Fruit fly (Drosophila melanogaster) whole organism, prepupa: Measurements from ENCODE around the gene CG31099.

Experiments
- Blimp-1 ChIP-seq: fragments of 200-800 bp; sonication (Bioruptor generic); optimal IDR thresholded peaks from 3 replicates; lab custom pipeline; 2017; ENCODE audit warnings: missing biosample characterization, missing genetic modification characterization, mild to moderate bottlenecking, moderate library complexity, missing genetic modification reagents
- CG10631 ChIP-seq: fragments of 200-800 bp; sonication (Bioruptor generic); optimal IDR thresholded peaks from 2 replicates; lab custom pipeline; 2016; ENCODE audit warnings: missing biosample characterization, missing genetic modification characterization
- CG11294 ChIP-seq: fragments of 200-800 bp; sonication (Bioruptor generic); IDR thresholded peaks from 2 replicates; pipeline ENCODE4 v1.3.6; 2022; ENCODE audit warnings: missing biosample characterization, missing genetic modification characterization
- CG16779 ChIP-seq: fragments of 200-800 bp; sonication (Bioruptor generic); optimal IDR thresholded peaks from 3 replicates; lab custom pipeline; 2017; ENCODE audit warnings: missing biosample characterization, mild to moderate bottlenecking, missing genetic modification characterization
- CG31627 ChIP-seq: fragments of 200-800 bp; sonication (Bioruptor generic); optimal IDR thresholded peaks from 3 replicates; lab custom pipeline; 2016; ENCODE audit warnings: missing biosample characterization, missing genetic modification characterization
- CG32006 ChIP-seq: fragments of 200-800 bp; sonication (Bioruptor generic); optimal IDR thresholded peaks from 3 replicates; lab custom pipeline; 2017; ENCODE audit warnings: missing biosample characterization, mild to moderate bottlenecking, missing genetic modification characterization
- CG34406 ChIP-seq: fragments of 200-800 bp; sonication (Bioruptor generic); optimal IDR thresholded peaks from 3 replicates; lab custom pipeline; 2016; ENCODE audit warnings: missing biosample characterization, missing genetic modification characterization
- CG3919 ChIP-seq: fragments of 200-800 bp; sonication (Bioruptor generic); optimal IDR thresholded peaks from 3 replicates; lab custom pipeline; 2016; ENCODE audit warnings: missing biosample characterization, missing genetic modification characterization
- CG4318 ChIP-seq: fragments of 200-800 bp; sonication (Bioruptor generic); optimal IDR thresholded peaks from 3 replicates; lab custom pipeline; 2017; ENCODE audit warnings: missing biosample characterization, mild to moderate bottlenecking, missing genetic modification characterization
- CG6808 ChIP-seq: fragments of 200-800 bp; sonication (Bioruptor generic); optimal IDR thresholded peaks from 3 replicates; lab custom pipeline; 2017; ENCODE audit warnings: missing biosample characterization, missing genetic modification characterization, mild to moderate bottlenecking, moderate library complexity, missing genetic modification reagents
- CG7368 ChIP-seq: fragments of 200-800 bp; sonication (Bioruptor generic); optimal IDR thresholded peaks from 3 replicates; lab custom pipeline; 2016; ENCODE audit warnings: missing biosample characterization, missing genetic modification characterization
- CG8119 ChIP-seq: fragments of 200-800 bp; sonication (Bioruptor generic); IDR thresholded peaks from 3 replicates; pipeline ENCODE4 v1.3.6; 2022; ENCODE audit warnings: missing biosample characterization, missing genetic modification characterization
- CG8319 ChIP-seq: fragments of 200-800 bp; sonication (Bioruptor generic); optimal IDR thresholded peaks from 3 replicates; lab custom pipeline; 2016; ENCODE audit warnings: missing biosample characterization, missing genetic modification characterization
- Eip78C ChIP-seq: fragments of 200-800 bp; sonication (Bioruptor generic); peaks from one replicate; lab custom pipeline; 2016; ENCODE audit warnings: missing biosample characterization, missing genetic modification characterization
- Eip93F ChIP-seq: fragments of 200-800 bp; sonication (Bioruptor generic); optimal IDR thresholded peaks from 2 replicates; lab custom pipeline; 2016; ENCODE audit warnings: missing biosample characterization, mild to moderate bottlenecking, missing genetic modification characterization
- Ets21C ChIP-seq: fragments of 200-800 bp; sonication (Bioruptor generic); optimal IDR thresholded peaks from 3 replicates; lab custom pipeline; 2016; ENCODE audit warnings: missing biosample characterization, missing genetic modification characterization
- Gug ChIP-seq: fragments of 200-800 bp; sonication (Bioruptor generic); IDR thresholded peaks from 2 replicates; pipeline ENCODE4 v1.3.6; 2022; ENCODE audit warnings: missing biosample characterization, missing genetic modification characterization
- Hr38 ChIP-seq: sonication (Bioruptor generic); optimal IDR thresholded peaks from 2 replicates; lab custom pipeline; 2016; ENCODE audit warnings: missing biosample characterization, missing genetic modification characterization
- Hr4 ChIP-seq: fragments of 200-800 bp; sonication (Bioruptor generic); optimal IDR thresholded peaks from 3 replicates; lab custom pipeline; 2016; ENCODE audit warnings: missing biosample characterization, missing genetic modification characterization
- Met ChIP-seq: fragments of 200-800 bp; sonication (Bioruptor generic); optimal IDR thresholded peaks from 3 replicates; lab custom pipeline; 2016; ENCODE audit warnings: missing biosample characterization, missing genetic modification characterization
- Smox ChIP-seq: fragments of 200-800 bp; sonication (Bioruptor generic); optimal IDR thresholded peaks from 3 replicates; lab custom pipeline; 2016; ENCODE audit warnings: missing biosample characterization, missing genetic modification characterization
- Sox102F ChIP-seq: fragments of 200-800 bp; sonication (Bioruptor generic); optimal IDR thresholded peaks from 2 replicates; lab custom pipeline; 2016; ENCODE audit warnings: missing biosample characterization, mild to moderate bottlenecking, missing genetic modification characterization
- Sox14 ChIP-seq: fragments of 200-800 bp; sonication (Bioruptor generic); optimal IDR thresholded peaks from 3 replicates; lab custom pipeline; 2016; ENCODE audit warnings: missing biosample characterization, missing genetic modification characterization
- achi ChIP-seq: fragments of 200-800 bp; sonication (Bioruptor generic); optimal IDR thresholded peaks from 3 replicates; lab custom pipeline; 2016; ENCODE audit warnings: missing biosample characterization, missing genetic modification characterization
- cyc ChIP-seq: fragments of 200-800 bp; sonication (Bioruptor generic); optimal IDR thresholded peaks from 3 replicates; lab custom pipeline; 2016; ENCODE audit warnings: missing biosample characterization, missing genetic modification characterization
- dac ChIP-seq: fragments of 200-800 bp; sonication (Bioruptor generic); optimal IDR thresholded peaks from 2 replicates; lab custom pipeline; 2017; ENCODE audit warnings: missing biosample characterization, mild to moderate bottlenecking, missing genetic modification characterization
- dsx ChIP-seq: fragments of 200-800 bp; optimal IDR thresholded peaks from 3 replicates; lab custom pipeline; 2019; ENCODE audit warnings: missing biosample characterization, mild to moderate bottlenecking, missing genetic modification characterization, moderate library complexity; ENCODE audit not compliant: poor library complexity, severe bottlenecking
- eg ChIP-seq: fragments of 200-800 bp; sonication (Bioruptor generic); IDR thresholded peaks from 3 replicates; pipeline ENCODE4 v1.3.6; 2022; ENCODE audit warnings: missing biosample characterization, missing genetic modification characterization
- esn ChIP-seq: fragments of 200-800 bp; sonication (Bioruptor generic); optimal IDR thresholded peaks from 2 replicates; lab custom pipeline; 2016; ENCODE audit warnings: missing biosample characterization, mild to moderate bottlenecking, missing genetic modification characterization, moderate library complexity
- fd85E ChIP-seq: fragments of 200-800 bp; sonication (Bioruptor generic); optimal IDR thresholded peaks from 3 replicates; lab custom pipeline; 2016; ENCODE audit warnings: missing biosample characterization, missing genetic modification characterization
- fkh ChIP-seq: fragments of 200-800 bp; sonication (Bioruptor generic); optimal IDR thresholded peaks from 3 replicates; lab custom pipeline; 2017; ENCODE audit warnings: missing biosample characterization, mild to moderate bottlenecking, missing genetic modification characterization, moderate library complexity
- pdm3 ChIP-seq: fragments of 200-800 bp; sonication (Bioruptor generic); optimal IDR thresholded peaks from 3 replicates; lab custom pipeline; 2016; ENCODE audit warnings: missing biosample characterization, missing genetic modification characterization
- salr ChIP-seq, 2 experiments: fragments of 200-800 bp; sonication (Bioruptor generic); optimal IDR thresholded peaks; 3 replicates each; lab custom pipeline; 2016 to 2018; ENCODE audit warnings: missing biosample characterization in 2 of 2, missing genetic modification characterization in 2 of 2, mild to moderate bottlenecking in 1 of 2
- ss ChIP-seq, 2 experiments: fragments of 200-800 bp; sonication (Bioruptor generic); optimal IDR thresholded peaks; 2 replicates in 1 of 2; 3 replicates in 1 of 2; lab custom pipeline; 2017 to 2018; ENCODE audit warnings: mild to moderate bottlenecking in 2 of 2, missing biosample characterization in 2 of 2, missing genetic modification characterization in 2 of 2, moderate library complexity in 1 of 2
- vri ChIP-seq: fragments of 200-800 bp; sonication (Bioruptor generic); optimal IDR thresholded peaks from 3 replicates; lab custom pipeline; 2016; ENCODE audit warnings: missing biosample characterization, mild to moderate bottlenecking, missing genetic modification characterization

Gene CG31099

DNA sequence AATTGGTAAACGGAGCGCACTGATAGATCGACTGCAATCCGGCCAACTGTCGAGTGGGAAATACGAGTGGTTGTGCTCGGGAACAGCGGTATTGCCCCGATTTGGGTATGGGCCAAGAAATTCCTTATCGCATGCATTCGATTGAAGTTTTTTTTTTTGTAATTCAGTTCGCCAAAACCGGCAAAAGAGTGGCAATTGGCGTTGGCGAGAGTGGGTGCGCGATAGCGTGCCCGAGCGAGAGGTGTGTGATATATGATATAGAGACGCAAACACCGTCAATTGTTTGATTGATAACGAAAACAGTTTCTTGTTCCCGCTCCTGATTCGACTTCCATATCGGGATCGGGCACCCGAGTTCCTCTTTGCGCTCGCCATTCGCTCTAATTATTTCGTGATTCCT, 3.0 kb upstream of the CG31099 start, which contains the start of gene CG31087:
CG31087 (minus strand) TSS at position 63 of the 400 bp plus-strand sequence.
- TF ChIP-seq vri (peak; percentile 55), pdm3 (GFP tag; lab: Kevin White, UChicago) (no peak)

DNA sequence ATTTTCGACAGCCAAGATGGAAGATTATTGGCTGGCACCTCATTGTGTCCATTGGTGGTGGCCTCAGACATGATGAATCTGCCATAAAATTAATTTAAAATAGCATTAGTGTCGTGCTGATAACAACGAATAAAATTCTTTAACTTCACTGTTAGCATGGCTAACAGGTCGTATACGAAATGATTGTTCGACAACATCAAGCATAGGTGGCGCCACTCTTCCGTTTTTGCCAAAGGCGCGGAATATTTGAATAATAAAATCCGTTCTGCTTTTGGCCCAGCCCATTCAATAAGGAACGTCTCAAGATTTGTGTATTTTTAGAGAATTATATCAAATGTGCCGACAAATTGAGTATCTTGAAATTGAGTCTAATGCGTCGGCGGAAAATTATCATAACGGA, 1.8 kb upstream of the CG31099 start:
- TF ChIP-seq CG4318 (GFP tag; lab: Kevin White, UChicago) (no peak), Eip78C (GFP tag; lab: Kevin White, UChicago) (no peak), CG11294 (GFP tag; lab: Robert Waterston, UW) (no peak), esn (GFP tag; lab: Kevin White, UChicago) (no peak), salr (GFP tag; optimal IDR thresholded peaks at IDR 0.05; lab: Kevin White, UChicago) (no peak), Met (no peak), Ets21C (GFP tag; lab: Kevin White, UChicago) (no peak), Blimp-1 (GFP tag; lab: Kevin White, UChicago) (no peak), dsx (no peak), CG8119 (GFP tag; lab: Robert Waterston, UW) (no peak), CG34406 (GFP tag; lab: Kevin White, UChicago) (no peak), Gug (no peak)

DNA sequence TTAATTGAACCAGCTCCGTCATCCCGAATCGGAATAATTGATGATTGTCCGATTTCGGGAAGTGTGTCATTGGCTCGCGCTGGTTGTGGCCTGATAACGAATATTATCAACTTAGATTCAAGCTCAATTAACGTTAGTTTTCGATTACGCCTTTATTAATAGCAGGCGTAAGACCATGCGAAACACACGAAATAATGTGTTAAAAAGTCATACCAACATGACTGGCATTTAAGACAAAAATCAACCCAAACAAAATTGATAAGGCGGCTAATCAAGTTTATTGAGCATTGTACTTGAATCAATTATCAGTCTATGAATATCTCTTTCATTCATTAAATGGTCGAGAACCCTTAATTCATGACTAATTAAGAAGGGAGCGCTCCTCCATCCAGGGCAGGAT, 1.6 kb downstream of the CG31099 start:
- TF ChIP-seq CG31627 (GFP tag; lab: Kevin White, UChicago) (no peak), Smox (GFP tag; lab: Kevin White, UChicago) (no peak), vri (peak; percentile 9)

DNA sequence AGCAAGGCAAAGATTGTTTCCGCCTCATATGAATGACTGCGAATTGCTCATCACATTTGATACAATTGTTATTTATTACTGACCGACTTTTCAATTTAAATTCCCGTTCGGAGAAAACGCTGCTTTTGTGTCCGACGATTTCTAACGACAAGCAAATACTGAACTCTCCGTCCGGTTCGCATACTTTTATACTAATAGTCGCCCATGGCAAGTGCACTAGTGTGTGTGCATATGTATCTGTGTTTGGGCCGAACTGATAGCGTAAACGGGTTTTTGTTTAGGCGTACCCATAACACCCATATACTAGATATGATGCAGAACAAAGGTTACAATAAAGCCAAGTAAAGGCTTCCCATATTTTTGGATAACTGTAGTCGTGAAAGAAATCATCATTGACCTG, 2.5 kb downstream of the CG31099 start, which contains the start of gene CG10550:
CG10550 (minus strand) TSS at position 164 of the 400 bp plus-strand sequence.
- no peak for TF ChIP-seq dac
- no peak for TF ChIP-seq CG32006 (GFP tag; lab: Kevin White, UChicago)
- TF ChIP-seq Eip93F (GFP tag; lab: Kevin White, UChicago), result no peak
- no peak for TF ChIP-seq CG16779 (tag; lab: Kevin White, UChicago)
- no peak for TF ChIP-seq achi (GFP tag; lab: Kevin White, UChicago)
- no peak for TF ChIP-seq esn (GFP tag; lab: Kevin White, UChicago)
- no peak for TF ChIP-seq Sox14 (GFP tag; lab: Kevin White, UChicago)
- no peak for TF ChIP-seq CG3919 (GFP tag; lab: Kevin White, UChicago)
- TF ChIP-seq CG34406 (GFP tag; lab: Kevin White, UChicago), result no peak
- TF ChIP-seq dsx, result no peak
- no peak for TF ChIP-seq Gug
- TF ChIP-seq CG7368 (GFP tag; lab: Kevin White, UChicago), result no peak
- TF ChIP-seq Hr4 (GFP tag; lab: Kevin White, UChicago), result no peak
- no peak for TF ChIP-seq Hr38 (GFP tag; lab: Kevin White, UChicago)
- no peak for TF ChIP-seq fd85E (GFP tag; lab: Kevin White, UChicago)
- TF ChIP-seq CG11294 (GFP tag; lab: Robert Waterston, UW), result no peak
- no peak for TF ChIP-seq eg (GFP tag; lab: Robert Waterston, UW)

DNA sequence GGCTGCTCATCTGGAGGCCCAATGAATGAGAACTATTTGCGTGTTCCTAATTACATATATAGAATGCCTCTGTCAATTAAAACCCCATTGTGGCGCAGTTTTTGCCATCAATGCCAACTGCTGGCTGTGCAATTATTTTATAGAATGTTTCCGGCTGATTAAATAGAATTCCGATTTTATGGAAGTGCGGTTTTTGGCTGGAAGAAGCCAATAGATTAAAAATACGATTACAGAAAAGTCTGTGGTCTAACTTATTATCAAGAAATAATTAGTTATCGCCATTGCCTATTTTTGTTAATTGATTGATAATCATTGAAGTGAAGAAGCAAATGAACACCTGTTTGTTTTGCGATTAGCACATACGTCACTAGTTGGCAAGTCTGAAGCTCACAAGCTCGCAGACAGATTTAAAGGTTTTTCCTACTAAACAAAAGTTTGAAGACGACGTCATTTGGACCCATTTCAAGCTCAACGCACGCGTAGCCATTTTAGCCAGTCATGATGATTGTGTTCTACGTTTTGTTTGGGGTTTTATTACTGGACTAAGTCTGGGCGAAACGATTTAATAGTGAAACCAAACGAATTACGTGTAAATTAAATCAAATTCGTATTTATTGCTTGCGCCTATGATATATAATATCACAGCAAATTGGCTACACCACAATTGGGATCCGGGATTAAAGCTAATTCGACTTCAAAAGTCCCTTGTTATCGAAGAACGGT, 4.8 kb downstream of the CG31099 start:
- no peak for TF ChIP-seq Sox102F (GFP tag; lab: Kevin White, UChicago)
- TF ChIP-seq Eip93F (GFP tag; lab: Kevin White, UChicago), result no peak
- no peak for TF ChIP-seq ss (GFP tag; optimal IDR thresholded peaks at IDR 0.05; lab: Kevin White, UChicago)
- TF ChIP-seq CG34406 (GFP tag; lab: Kevin White, UChicago), result no peak
- no peak for TF ChIP-seq salr (GFP tag; optimal IDR thresholded peaks at IDR 0.05; lab: Kevin White, UChicago)
- no peak for TF ChIP-seq Gug
- TF ChIP-seq CG6808 (GFP tag; lab: Kevin White, UChicago), result no peak
- peak; percentile 56 for TF ChIP-seq fkh (GFP tag; lab: Kevin White, UChicago)
- TF ChIP-seq achi (GFP tag; lab: Kevin White, UChicago), result no peak
- no peak for TF ChIP-seq cyc (GFP tag; lab: Kevin White, UChicago)
- TF ChIP-seq CG8319 (GFP tag; lab: Kevin White, UChicago), result no peak
- no peak for TF ChIP-seq dsx
- no peak for TF ChIP-seq CG3919 (GFP tag; lab: Kevin White, UChicago)
- TF ChIP-seq CG10631 (GFP tag; lab: Kevin White, UChicago), result no peak
- peak; percentile 26 for TF ChIP-seq vri
